Worm (Caenorhabditis elegans) whole organism, L1 larva: ENCODE results near the gene W03F9.9.

Source experiments
- egl-13 ChIP-seq: sonication (generic microtip); optimal IDR thresholded peaks from 2 replicates; lab custom pipeline; 2016; ENCODE audit warnings: missing genotype, missing genetic modification reagents, missing genetic modification characterization, missing compliant biosample characterization
- lsy-2 ChIP-seq, 2 experiments: fragments of 150-350 bp; optimal IDR thresholded peaks; 2 replicates each; lab custom pipeline; 2014; ENCODE audit warnings: missing biosample characterization in 2 of 2, missing genetic modification characterization in 2 of 2
- nhr-11 ChIP-seq: fragments of 150-350 bp; optimal IDR thresholded peaks from 2 replicates; lab custom pipeline; 2014; ENCODE audit warnings: missing biosample characterization, missing genetic modification characterization
- pqm-1 ChIP-seq: sonication (generic microtip); optimal IDR thresholded peaks from 3 replicates; lab custom pipeline; 2017; ENCODE audit warnings: missing biosample characterization, missing genetic modification characterization
- skn-1 ChIP-seq: fragments of 150-350 bp; optimal IDR thresholded peaks from 2 replicates; lab custom pipeline; 2014; ENCODE audit warnings: missing biosample characterization, missing genetic modification characterization

- TF ChIP-seq skn-1 (tag; lab: Kevin White, UChicago): no peak
- no peak for TF ChIP-seq nhr-11
- no peak for TF ChIP-seq egl-13 (tag; lab: Kevin White, UChicago)
- TF ChIP-seq pqm-1: no peak
- peak in 1 of 2 experiments; percentile 17 for TF ChIP-seq lsy-2 (tag; optimal IDR thresholded peaks at IDR 0.05; lab: Kevin White, UChicago)
Observed at ce11 chrV:103043-103702, 35.5 kb upstream of the W03F9.9 start.
